Worm (Caenorhabditis elegans) whole organism, early embryonic: ENCODE data around the gene srv-14.

Experiments
- F13C5.2 ChIP-seq: sonication (generic microtip); optimal IDR thresholded peaks from 2 replicates; lab custom pipeline; 2017; ENCODE audit warnings: mild to moderate bottlenecking, missing genetic modification characterization, inconsistent platforms, missing compliant biosample characterization
- aly-1 ChIP-seq: sonication (generic microtip); optimal IDR thresholded peaks from 2 replicates; lab custom pipeline; 2016; ENCODE audit warnings: missing genetic modification characterization, missing compliant biosample characterization
- ama-1 ChIP-seq: fragments of 150-350 bp; optimal IDR thresholded peaks from 2 replicates; lab custom pipeline; 2014
- ceh-13 ChIP-seq: fragments of 200-800 bp; sonication (Bioruptor generic); optimal IDR thresholded peaks from 2 replicates; lab custom pipeline; 2018; ENCODE audit warnings: mild to moderate bottlenecking, missing genetic modification characterization, missing compliant biosample characterization
- pes-1 ChIP-seq: fragments of 200-800 bp; sonication (Bioruptor generic); IDR thresholded peaks from 2 replicates; pipeline ENCODE4 v1.3.6; 2022; ENCODE audit warnings: missing genetic modification reagents, missing genetic modification characterization, missing compliant biosample characterization
- scrt-1 ChIP-seq: fragments of 200-800 bp; sonication (Bioruptor generic); IDR thresholded peaks from 2 replicates; pipeline ENCODE4 v1.3.6; 2022; ENCODE audit warnings: missing genetic modification characterization, missing compliant biosample characterization

DNA sequence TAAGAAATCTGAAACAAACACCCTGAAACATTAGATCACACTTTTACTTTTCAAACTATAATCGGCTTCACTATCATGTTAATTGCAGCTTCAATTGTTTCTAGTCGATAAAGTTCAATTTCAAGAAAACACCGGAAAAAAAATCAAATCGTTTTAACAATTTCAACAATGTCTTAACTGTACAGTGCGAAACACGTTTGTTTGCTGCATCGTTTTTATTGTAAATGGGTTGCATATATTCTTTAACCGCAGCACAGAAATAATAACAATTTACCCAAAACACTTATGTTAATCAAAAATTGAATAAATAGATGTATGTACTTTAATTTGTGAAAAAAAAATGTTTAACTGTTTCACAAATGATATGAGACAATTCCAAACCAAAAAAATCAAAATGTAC lies 50.0 kb downstream of the srv-14 start:
- no peak for TF ChIP-seq pes-1 (GFP tag; lab: Robert Waterston, UW)
- TF ChIP-seq ama-1 (lab: Kevin White, UChicago), result no peak
- TF ChIP-seq ceh-13, result no peak
- no peak for TF ChIP-seq aly-1 (tag; lab: Kevin White, UChicago)
- TF ChIP-seq F13C5.2 (tag; lab: Kevin White, UChicago), result no peak
- TF ChIP-seq scrt-1 (GFP tag; lab: Robert Waterston, UW), result no peak
